Worm (Caenorhabditis elegans) whole organism, young adult: ENCODE data around the gene lgc-41.

Source experiments
- B0035.1 ChIP-seq: sonication (generic microtip); optimal IDR thresholded peaks from 2 replicates; lab custom pipeline; 2016; ENCODE audit warnings: missing genetic modification characterization, mild to moderate bottlenecking, missing compliant biosample characterization, missing genotype, missing genetic modification reagents
- C17E4.6 ChIP-seq: fragments of 200-800 bp; sonication (Bioruptor generic); IDR thresholded peaks from 2 replicates; pipeline ENCODE4 v1.3.6; 2022; ENCODE audit warnings: missing genetic modification reagents, missing genetic modification characterization, missing compliant biosample characterization
- F33H1.4 ChIP-seq: fragments of 200-800 bp; sonication (Bioruptor generic); IDR thresholded peaks from 2 replicates; pipeline ENCODE4 v1.3.6; 2022; ENCODE audit warnings: missing genetic modification reagents, missing genetic modification characterization, missing compliant biosample characterization
- F52B5.7 ChIP-seq: sonication (generic microtip); optimal IDR thresholded peaks from 2 replicates; lab custom pipeline; 2016; ENCODE audit warnings: mild to moderate bottlenecking, missing genetic modification characterization, missing compliant biosample characterization
- F57A8.1 ChIP-seq: fragments of 200-800 bp; sonication (Bioruptor generic); optimal IDR thresholded peaks from 2 replicates; lab custom pipeline; 2018; ENCODE audit warnings: mild to moderate bottlenecking, missing genetic modification characterization, moderate library complexity, missing compliant biosample characterization
- K12H6.12 ChIP-seq: fragments of 200-800 bp; sonication (Bioruptor generic); optimal IDR thresholded peaks from 2 replicates; lab custom pipeline; 2018; ENCODE audit warnings: mild to moderate bottlenecking, missing genetic modification characterization, missing compliant biosample characterization
- T07F8.4 ChIP-seq: sonication (generic microtip); optimal IDR thresholded peaks from 2 replicates; lab custom pipeline; 2016; ENCODE audit warnings: mild to moderate bottlenecking, missing genetic modification characterization, moderate library complexity, missing compliant biosample characterization
- ama-1 ChIP-seq, 3 experiments: fragments of 150-350 bp in 1 of 3; sonication (generic microtip) in 2 of 3; optimal IDR thresholded peaks; 2 replicates each; lab custom pipeline; 2014 to 2018; ENCODE audit warnings: missing biosample characterization in 2 of 3, missing genetic modification characterization in 2 of 3, missing genetic modification reagents in 2 of 3
- atf-7 ChIP-seq: sonication (generic microtip); optimal IDR thresholded peaks from 2 replicates; lab custom pipeline; 2017; ENCODE audit warnings: mild to moderate bottlenecking, missing genetic modification characterization, missing compliant biosample characterization
- athp-1 ChIP-seq: sonication (generic microtip); optimal IDR thresholded peaks from 2 replicates; lab custom pipeline; 2017; ENCODE audit warnings: mild to moderate bottlenecking, missing genetic modification characterization, missing compliant biosample characterization
- attf-3 ChIP-seq: fragments of 200-800 bp; sonication (Bioruptor generic); conservative IDR thresholded peaks from 2 replicates; pipeline ENCODE4 v1.3.6; 2022; ENCODE audit warnings: missing genetic modification reagents, missing genetic modification characterization, missing compliant biosample characterization
- attf-5 ChIP-seq: fragments of 200-800 bp; sonication (Bioruptor generic); optimal IDR thresholded peaks from 2 replicates; lab custom pipeline; 2018; ENCODE audit warnings: mild to moderate bottlenecking, missing genetic modification characterization, missing compliant biosample characterization
- attf-6 ChIP-seq: fragments of 200-800 bp; sonication (Bioruptor generic); IDR thresholded peaks from 2 replicates; pipeline ENCODE4 v1.3.6; 2022; ENCODE audit warnings: missing genetic modification reagents, missing genetic modification characterization, missing compliant biosample characterization
- bed-2 ChIP-seq: fragments of 200-800 bp; sonication (Bioruptor generic); IDR thresholded peaks from 2 replicates; pipeline ENCODE4 v1.3.6; 2022; ENCODE audit warnings: missing genetic modification reagents, missing genetic modification characterization, missing compliant biosample characterization
- ceh-79 ChIP-seq: sonication (generic microtip); optimal IDR thresholded peaks from 2 replicates; lab custom pipeline; 2017; ENCODE audit warnings: mild to moderate bottlenecking, missing genetic modification characterization, missing compliant biosample characterization
- dox-1 ChIP-seq: fragments of 200-800 bp; sonication (Bioruptor generic); IDR thresholded peaks from 2 replicates; pipeline ENCODE4 v1.3.6; 2022; ENCODE audit warnings: missing genetic modification reagents, missing genetic modification characterization, missing compliant biosample characterization
- dpff-1 ChIP-seq: sonication (generic microtip); optimal IDR thresholded peaks from 2 replicates; lab custom pipeline; 2017; ENCODE audit warnings: mild to moderate bottlenecking, missing genetic modification characterization, missing compliant biosample characterization
- egrh-3 ChIP-seq: fragments of 200-800 bp; sonication (Bioruptor generic); IDR thresholded peaks from 2 replicates; pipeline ENCODE4 v1.3.6; 2022; ENCODE audit warnings: missing genetic modification reagents, missing genetic modification characterization, missing compliant biosample characterization
- hlh-12 ChIP-seq: sonication (generic microtip); optimal IDR thresholded peaks from 2 replicates; lab custom pipeline; 2016; ENCODE audit warnings: missing genetic modification characterization, missing compliant biosample characterization
- hmg-1.2 ChIP-seq: fragments of 200-800 bp; sonication (Bioruptor generic); IDR thresholded peaks from 2 replicates; pipeline ENCODE4 v1.3.6; 2022; ENCODE audit warnings: missing genetic modification reagents, missing genetic modification characterization, missing compliant biosample characterization
- lag-1 ChIP-seq: fragments of 200-800 bp; sonication (Bioruptor generic); IDR thresholded peaks from 2 replicates; pipeline ENCODE4 v1.3.6; 2022; ENCODE audit warnings: missing genetic modification reagents, missing genetic modification characterization, missing compliant biosample characterization
- lin-35 ChIP-seq, 3 experiments: fragments of 150-350 bp in 2 of 3; sonication (generic microtip) in 1 of 3; optimal IDR thresholded peaks; 2 replicates each; lab custom pipeline; 2014 to 2018; ENCODE audit warnings: missing biosample characterization in 3 of 3, missing genetic modification characterization in 3 of 3, missing genetic modification reagents in 3 of 3
- lin-54 ChIP-seq: fragments of 200-800 bp; sonication (Bioruptor generic); optimal IDR thresholded peaks from 2 replicates; lab custom pipeline; 2018; ENCODE audit warnings: mild to moderate bottlenecking, missing genetic modification characterization, missing compliant biosample characterization
- lir-1 ChIP-seq: fragments of 200-800 bp; sonication (Bioruptor generic); conservative IDR thresholded peaks from 2 replicates; pipeline ENCODE4 v1.3.6; 2022; ENCODE audit warnings: missing genetic modification reagents, missing genetic modification characterization, missing compliant biosample characterization
- madf-3 ChIP-seq: fragments of 200-800 bp; sonication (Bioruptor generic); IDR thresholded peaks from 2 replicates; pipeline ENCODE4 v1.3.6; 2022; ENCODE audit warnings: missing genetic modification reagents, missing genetic modification characterization, missing compliant biosample characterization
- mes-4 ChIP-seq: sonication (generic microtip); optimal IDR thresholded peaks from 2 replicates; lab custom pipeline; 2016; ENCODE audit warnings: missing genotype, missing genetic modification characterization, missing compliant biosample characterization
- nfya-1 ChIP-seq: sonication (generic microtip); optimal IDR thresholded peaks from 2 replicates; lab custom pipeline; 2017; ENCODE audit warnings: antibody characterized with exemption, missing compliant biosample characterization, missing genetic modification characterization, borderline replicate concordance; ENCODE audit not compliant: insufficient read depth
- nhr-179 ChIP-seq: sonication (generic microtip); optimal IDR thresholded peaks from 2 replicates; lab custom pipeline; 2016; ENCODE audit warnings: mild to moderate bottlenecking, missing genetic modification characterization, missing compliant biosample characterization
- pbrm-1 ChIP-seq: fragments of 200-800 bp; sonication (Bioruptor generic); IDR thresholded peaks from 2 replicates; pipeline ENCODE4 v1.3.6; 2022; ENCODE audit warnings: missing genetic modification reagents, missing genetic modification characterization, missing compliant biosample characterization
- rec-8 ChIP-seq, 2 experiments: sonication (generic microtip); optimal IDR thresholded peaks; 2 replicates each; lab custom pipeline; 2016; ENCODE audit warnings: mild to moderate bottlenecking in 2 of 2, missing genetic modification characterization in 2 of 2, missing genetic modification reagents in 2 of 2, missing genotype in 2 of 2, missing biosample characterization in 1 of 2, missing compliant biosample characterization in 1 of 2, moderate library complexity in 1 of 2
- rpc-1 ChIP-seq, 2 experiments: fragments of 150-350 bp in 1 of 2; sonication (generic microtip) in 1 of 2; optimal IDR thresholded peaks; 2 replicates each; lab custom pipeline; 2014 to 2018; ENCODE audit warnings: missing biosample characterization in 1 of 2, missing genetic modification characterization in 1 of 2, missing genetic modification reagents in 1 of 2, missing genotype in 1 of 2
- sea-2 ChIP-seq: fragments of 200-800 bp; sonication (Bioruptor generic); IDR thresholded peaks from 2 replicates; pipeline ENCODE4 v1.3.6; 2022; ENCODE audit warnings: missing genetic modification characterization, missing compliant biosample characterization
- snpc-3.4 ChIP-seq: sonication (generic microtip); optimal IDR thresholded peaks from 2 replicates; lab custom pipeline; 2017; ENCODE audit warnings: missing genetic modification characterization, mild to moderate bottlenecking, missing compliant biosample characterization, antibody characterized with exemption, moderate library complexity, missing genotype, missing genetic modification reagents
- somi-1 ChIP-seq: fragments of 200-800 bp; sonication (Bioruptor generic); optimal IDR thresholded peaks from 2 replicates; lab custom pipeline; 2018; ENCODE audit warnings: mild to moderate bottlenecking, missing genetic modification characterization, missing compliant biosample characterization
- sptf-2 ChIP-seq: fragments of 200-800 bp; sonication (Bioruptor generic); optimal IDR thresholded peaks from 2 replicates; lab custom pipeline; 2018; ENCODE audit warnings: mild to moderate bottlenecking, missing genetic modification characterization, missing compliant biosample characterization
- tbp1 ChIP-seq: fragments of 200-800 bp; sonication (Bioruptor generic); optimal IDR thresholded peaks from 2 replicates; lab custom pipeline; 2018; ENCODE audit warnings: mild to moderate bottlenecking, missing genetic modification characterization, missing compliant biosample characterization
- zim-3 ChIP-seq: sonication (generic microtip); optimal IDR thresholded peaks from 2 replicates; lab custom pipeline; 2017; ENCODE audit warnings: mild to moderate bottlenecking, missing genetic modification characterization, moderate library complexity, missing compliant biosample characterization
- ztf-18 ChIP-seq: sonication (generic microtip); optimal IDR thresholded peaks from 2 replicates; lab custom pipeline; 2016; ENCODE audit warnings: missing genotype, mild to moderate bottlenecking, missing genetic modification characterization, missing compliant biosample characterization
- ztf-22 ChIP-seq: fragments of 200-800 bp; sonication (Bioruptor generic); optimal IDR thresholded peaks from 2 replicates; lab custom pipeline; 2018; ENCODE audit warnings: mild to moderate bottlenecking, missing genetic modification characterization, moderate library complexity, missing compliant biosample characterization
- ztf-26 ChIP-seq: sonication (generic microtip); optimal IDR thresholded peaks from 2 replicates; lab custom pipeline; 2017; ENCODE audit warnings: missing genetic modification characterization, missing compliant biosample characterization
- ztf-28 ChIP-seq: fragments of 200-800 bp; sonication (Bioruptor generic); IDR thresholded peaks from 2 replicates; pipeline ENCODE4 v1.3.6; 2022; ENCODE audit warnings: missing genetic modification reagents, missing genetic modification characterization, missing compliant biosample characterization
- ztf-3 ChIP-seq: fragments of 200-800 bp; sonication (Bioruptor generic); optimal IDR thresholded peaks from 2 replicates; lab custom pipeline; 2018; ENCODE audit warnings: mild to moderate bottlenecking, missing genetic modification characterization, missing compliant biosample characterization

The lgc-41 gene

ce11 chrX:10419743-10420142 is 34.3 kb upstream of the lgc-41 start, which contains the start of gene cdk-11.2 (continued):
- TF ChIP-seq lin-54 (GFP tag; lab: Kevin White, UChicago) (no peak), nhr-179 (no peak), lin-35 (GFP tag; optimal IDR thresholded peaks at IDR 0.05; lab: Kevin White, UChicago) (peak in 1 of 3 experiments; percentile 43), dpff-1 (tag; lab: Kevin White, UChicago) (no peak), ama-1 (optimal IDR thresholded peaks at IDR 0.05; lab: Kevin White, UChicago) (no peak), ama-1 (GFP tag; optimal IDR thresholded peaks at IDR 0.05; lab: Kevin White, UChicago) (no peak), egrh-3 (GFP tag; lab: Robert Waterston, UW) (no peak), lag-1 (GFP tag; lab: Robert Waterston, UW) (no peak), rpc-1 (optimal IDR thresholded peaks at IDR 0.05; lab: Kevin White, UChicago) (no peak), rpc-1 (tag; optimal IDR thresholded peaks at IDR 0.05; lab: Kevin White, UChicago) (no peak), F33H1.4 (no peak), somi-1 (GFP tag; lab: Kevin White, UChicago) (no peak), ztf-28 (no peak), sea-2 (no peak), mes-4 (tag; lab: Kevin White, UChicago) (no peak), hmg-1.2 (GFP tag; lab: Robert Waterston, UW) (peak; percentile 38; the same call in 1 of the 2 replicates), rec-8 (tag; optimal IDR thresholded peaks at IDR 0.05; lab: Kevin White, UChicago) (no peak), T07F8.4 (tag; lab: Kevin White, UChicago) (no peak), zim-3 (tag; lab: Kevin White, UChicago) (no peak), sptf-2 (GFP tag; lab: Kevin White, UChicago) (no peak), K12H6.12 (tag; lab: Kevin White, UChicago) (no peak), ztf-22 (GFP tag; lab: Kevin White, UChicago) (no peak), B0035.1 (tag; lab: Kevin White, UChicago) (no peak), tbp1 (no peak), F57A8.1 (no peak), ztf-18 (tag; lab: Kevin White, UChicago) (no peak), ceh-79 (tag; lab: Kevin White, UChicago) (no peak), pbrm-1 (GFP tag; lab: Robert Waterston, UW) (0 out of 2 replicates have a peak, but pooled peaks have one; percentile 11), attf-6 (GFP tag; lab: Robert Waterston, UW) (no peak), nfya-1 (no peak), F52B5.7 (tag; lab: Kevin White, UChicago) (no peak), bed-2 (GFP tag; lab: Robert Waterston, UW) (no peak), lir-1 (GFP tag; lab: Robert Waterston, UW) (no peak), atf-7 (tag; lab: Kevin White, UChicago) (no peak), dox-1 (GFP tag; lab: Robert Waterston, UW) (peak; percentile 50; the same call in 1 of the 2 replicates), ztf-3 (GFP tag; lab: Kevin White, UChicago) (no peak), athp-1 (tag; lab: Kevin White, UChicago) (no peak), hlh-12 (tag; lab: Kevin White, UChicago) (no peak), C17E4.6 (no peak), attf-5 (peak; percentile 71), snpc-3.4 (tag; lab: Kevin White, UChicago) (no peak), ztf-26 (tag; lab: Kevin White, UChicago) (no peak), attf-3 (no peak), madf-3 (GFP tag; lab: Robert Waterston, UW) (no peak)
